Worm (Caenorhabditis elegans): ENCODE data around the gene ruvb-2.

The ruvb-2 gene

ce11 chrIV:6903575-6903974 is 15.6 kb downstream of the ruvb-2 start, which contains the start of gene T22D1.5 (continued):
- TF ChIP-seq nfya-2 (GFP tag; IDR thresholded peaks at IDR 0.05) (no peak), T07F8.4 (tag; optimal IDR thresholded peaks at IDR 0.05) (no peak), hsf-1 (GFP tag; IDR thresholded peaks at IDR 0.05) (no peak), unc-130 (GFP tag; optimal IDR thresholded peaks at IDR 0.05) (no peak), T26A5.8 (tag; optimal IDR thresholded peaks at IDR 0.05) (no peak), hlh-26 (GFP tag; conservative IDR thresholded peaks at IDR 0.05) (no peak), F57C9.4 (tag; optimal IDR thresholded peaks at IDR 0.05) (no peak), chd-7 (tag; optimal IDR thresholded peaks at IDR 0.05) (no peak), C17E4.6 (GFP tag; IDR thresholded peaks at IDR 0.05) (0 out of 2 replicates have a peak, but pooled peaks have one; percentile 39), unc-62 (GFP tag; optimal IDR thresholded peaks at IDR 0.05) (no peak), hrde-1 (tag; optimal IDR thresholded peaks at IDR 0.05; ENCODE audit: borderline replicate concordance) (no peak), rcor-1 (GFP tag; IDR thresholded peaks at IDR 0.05) (no peak), lin-54 (GFP tag; optimal IDR thresholded peaks at IDR 0.05) (no peak), ceh-91 (GFP tag; IDR thresholded peaks at IDR 0.05) (peak; percentile 69), K11D2.4 (GFP tag; IDR thresholded peaks at IDR 0.05) (no peak), mel-28 (tag; optimal IDR thresholded peaks at IDR 0.05; ENCODE audit: borderline replicate concordance) (no peak), F10E7.11 (tag; optimal IDR thresholded peaks at IDR 0.05) (no peak), lsy-27 (tag; optimal IDR thresholded peaks at IDR 0.05; ENCODE audit: borderline replicate concordance, insufficient read depth) (no peak), attf-3 (GFP tag; conservative IDR thresholded peaks at IDR 0.05) (no peak), mes-4 (tag; optimal IDR thresholded peaks at IDR 0.05) (no peak), F57A8.1 (GFP tag; optimal IDR thresholded peaks at IDR 0.05) (no peak)

ce11 chrIV:6887601-6888099 is 31.6 kb downstream of the ruvb-2 start, which contains the start of the genes T05A12.3 and T05A12.4:
TSS of gene T05A12.3 (minus strand) at chrIV:6887651.
TSS of gene T05A12.4 (plus strand) at chrIV:6887948.
- peak; percentile 85 for TF ChIP-seq pbrm-1 (GFP tag; IDR thresholded peaks at IDR 0.05)
- TF ChIP-seq egl-44 (GFP tag; IDR thresholded peaks at IDR 0.05): peak; percentile 56; the same call in 1 of the 2 replicates
- TF ChIP-seq ztf-22 (GFP tag; optimal IDR thresholded peaks at IDR 0.05): no peak
- TF ChIP-seq nhr-80 (tag; optimal IDR thresholded peaks at IDR 0.05): peak; percentile 22
- TF ChIP-seq sptf-2 (GFP tag; optimal IDR thresholded peaks at IDR 0.05): no peak
- TF ChIP-seq nhr-179 (tag; optimal IDR thresholded peaks at IDR 0.05): no peak
- no peak for TF ChIP-seq dpl-1 (GFP tag; optimal IDR thresholded peaks at IDR 0.05)
- TF ChIP-seq rec-8 (tag; optimal IDR thresholded peaks at IDR 0.05): no peak
- TF ChIP-seq mel-28 (tag; optimal IDR thresholded peaks at IDR 0.05; ENCODE audit: borderline replicate concordance): no peak
- no peak for TF ChIP-seq aptf-3 (GFP tag; IDR thresholded peaks at IDR 0.05)
- TF ChIP-seq aptf-2 (GFP tag; conservative IDR thresholded peaks at IDR 0.05): 0 out of 2 replicates have a peak, but pooled peaks have one; percentile 35
- TF ChIP-seq ceh-40 (GFP tag; IDR thresholded peaks at IDR 0.05): no peak
- no peak for TF ChIP-seq nhr-120 (GFP tag; IDR thresholded peaks at IDR 0.05)
- TF ChIP-seq tbx-9 (tag; optimal IDR thresholded peaks at IDR 0.05; ENCODE audit: borderline replicate concordance): no peak
- no peak for TF ChIP-seq F57C9.4 (tag; optimal IDR thresholded peaks at IDR 0.05)
- TF ChIP-seq T26A5.8 (tag; optimal IDR thresholded peaks at IDR 0.05): no peak
- TF ChIP-seq ZK185.1 (tag; optimal IDR thresholded peaks at IDR 0.05; ENCODE audit: poor library complexity, severe bottlenecking): peak; percentile 64
- TF ChIP-seq ekl-4 (GFP tag; IDR thresholded peaks at IDR 0.05): no peak
- no peak for TF ChIP-seq zim-3 (tag; optimal IDR thresholded peaks at IDR 0.05)
- no peak for TF ChIP-seq ztf-25 (GFP tag; IDR thresholded peaks at IDR 0.05)
- no peak for TF ChIP-seq nhr-27 (tag; optimal IDR thresholded peaks at IDR 0.05)
- TF ChIP-seq die-1 (tag; optimal IDR thresholded peaks at IDR 0.05): no peak
- TF ChIP-seq athp-1 (tag; optimal IDR thresholded peaks at IDR 0.05): peak; percentile 18
- no peak for TF ChIP-seq lin-40 (tag; optimal IDR thresholded peaks at IDR 0.05)
- TF ChIP-seq F55B11.4 (tag; optimal IDR thresholded peaks at IDR 0.05; ENCODE audit: borderline replicate concordance, insufficient read depth): no peak
- TF ChIP-seq ceh-100 (GFP tag; IDR thresholded peaks at IDR 0.05): no peak
- TF ChIP-seq Y79H2A.3 (GFP tag; conservative IDR thresholded peaks at IDR 0.05): no peak
- no peak for TF ChIP-seq fkh-3 (tag; optimal IDR thresholded peaks at IDR 0.05)
- peak; percentile 79 for TF ChIP-seq madf-3 (GFP tag; IDR thresholded peaks at IDR 0.05)
- no peak for TF ChIP-seq hlh-26 (GFP tag; conservative IDR thresholded peaks at IDR 0.05)
- no peak; the same call in 1 of the 2 replicates for TF ChIP-seq ztf-28 (GFP tag; IDR thresholded peaks at IDR 0.05)
